Fruit fly (Drosophila melanogaster): Measurements from ENCODE around the gene Mgat2.

The Mgat2 gene

dm6 chr3R:30014977-30015514 lies 7.0 kb downstream of the Mgat2 start, which contains the start of gene CG7920:
CG7920 (minus strand) TSS chr3R:30015284.
- TF ChIP-seq mld (GFP tag; IDR thresholded peaks at IDR 0.05; ENCODE audit: partially characterized antibody) (peak; percentile 13; the same call in 1 of the 3 replicates), Myb (GFP tag; optimal IDR thresholded peaks at IDR 0.05) (peak; percentile 79), chm (GFP tag; IDR thresholded peaks at IDR 0.05) (peak; percentile 22; the same call in 1 of the 2 replicates), repo (GFP tag; optimal IDR thresholded peaks at IDR 0.05) (no peak), caup (GFP tag; optimal IDR thresholded peaks at IDR 0.05; ENCODE audit: severe bottlenecking) (peak; percentile 52), Pdp1 (GFP tag; optimal IDR thresholded peaks at IDR 0.05) (peak in 1 of 2 experiments; percentile 10), YL-1 (GFP tag; optimal IDR thresholded peaks at IDR 0.05) (peak; percentile 55), CG16813 (GFP tag; IDR thresholded peaks at IDR 0.05; ENCODE audit: partially characterized antibody) (peak; percentile 75), ap (GFP tag; IDR thresholded peaks at IDR 0.05) (no peak), Opbp (GFP tag; IDR thresholded peaks at IDR 0.05; ENCODE audit: partially characterized antibody) (peak; percentile 75), Asciz (GFP tag; optimal IDR thresholded peaks at IDR 0.05) (no peak), CG17359 (tag; optimal IDR thresholded peaks at IDR 0.05) (no peak), CG15479 (GFP tag; optimal IDR thresholded peaks at IDR 0.05) (no peak), CG3281 (GFP tag; optimal IDR thresholded peaks at IDR 0.05) (peak; percentile 46), CG7963 (GFP tag; IDR thresholded peaks at IDR 0.05; ENCODE audit: partially characterized antibody) (peak; percentile 30; the same call in 1 of the 3 replicates), pum (GFP tag; optimal IDR thresholded peaks at IDR 0.05) (no peak), CG12299 (tag; optimal IDR thresholded peaks at IDR 0.05) (peak; percentile 1), CG43689 (GFP tag; IDR thresholded peaks at IDR 0.05) (no peak), lab (GFP tag; optimal IDR thresholded peaks at IDR 0.05) (peak; percentile 49), CG5245 (GFP tag; optimal IDR thresholded peaks at IDR 0.05) (no peak), CG13287 (GFP tag; IDR thresholded peaks at IDR 0.05; ENCODE audit: partially characterized antibody) (peak; percentile 89), Lim3 (GFP tag; IDR thresholded peaks at IDR 0.05) (no peak), Bgb (GFP tag; IDR thresholded peaks at IDR 0.05; ENCODE audit: partially characterized antibody) (peak; percentile 79), CG4820 (GFP tag; optimal IDR thresholded peaks at IDR 0.05) (no peak), row (GFP tag; IDR thresholded peaks at IDR 0.05) (no peak), unpg (GFP tag; optimal IDR thresholded peaks at IDR 0.05) (peak; percentile 8), CG1233 (GFP tag; optimal IDR thresholded peaks at IDR 0.05) (no peak), scrt (GFP tag; optimal IDR thresholded peaks at IDR 0.05) (peak; percentile 47), CG34376 (GFP tag; optimal IDR thresholded peaks at IDR 0.05) (peak; percentile 77), Trl (optimal IDR thresholded peaks at IDR 0.05) (no peak), Trl (GFP tag; optimal IDR thresholded peaks at IDR 0.05) (no peak), Drgx (GFP tag; IDR thresholded peaks at IDR 0.05) (peak; percentile 50; the same call in 1 of the 2 replicates), CG12104 (GFP tag; optimal IDR thresholded peaks at IDR 0.05) (peak; percentile 16), CG2712 (tag; optimal IDR thresholded peaks at IDR 0.05) (peak; percentile 6), ssp (GFP tag; IDR thresholded peaks at IDR 0.05) (no peak), hkb (optimal IDR thresholded peaks at IDR 0.05) (no peak), hkb (GFP tag; IDR thresholded peaks at IDR 0.05) (peak; percentile 33), vnd (GFP tag; IDR thresholded peaks at IDR 0.05; ENCODE audit: partially characterized antibody) (peak; percentile 75), CG7839 (tag; optimal IDR thresholded peaks at IDR 0.05) (no peak), pzg (GFP tag; optimal IDR thresholded peaks at IDR 0.05) (peak; percentile 86), NK7.1 (GFP tag; optimal IDR thresholded peaks at IDR 0.05) (no peak), CTCF (GFP tag; optimal IDR thresholded peaks at IDR 0.05) (peak; percentile 75), CG18764 (GFP tag; optimal IDR thresholded peaks at IDR 0.05) (no peak), CG9437 (GFP tag; optimal IDR thresholded peaks at IDR 0.05) (no peak), HLH54F (GFP tag; optimal IDR thresholded peaks at IDR 0.05) (peak; percentile 9), dimm (GFP tag; IDR thresholded peaks at IDR 0.05) (no peak; the same call in 1 of the 2 replicates), CHES-1-like (GFP tag; optimal IDR thresholded peaks at IDR 0.05) (peak; percentile 3), Deaf1 (tag; optimal IDR thresholded peaks at IDR 0.05) (peak; percentile 27), CG32532 (GFP tag; IDR thresholded peaks at IDR 0.05) (peak; percentile 41; the same call in 1 of the 2 replicates), CG10267 (tag; optimal IDR thresholded peaks at IDR 0.05) (peak; percentile 98)

Measured in whole organism, embryonic.